Worm (Caenorhabditis elegans) whole organism, late embryonic: ENCODE measurements around the gene AH9.1.

Source experiments
- C38D4.7 ChIP-seq: fragments of 200-800 bp; sonication (Bioruptor generic); optimal IDR thresholded peaks from 2 replicates; lab custom pipeline; 2018; ENCODE audit warnings: mild to moderate bottlenecking, missing genetic modification characterization, moderate library complexity, missing compliant biosample characterization
- F13H6.1 ChIP-seq: sonication (generic microtip); optimal IDR thresholded peaks from 2 replicates; lab custom pipeline; 2016; ENCODE audit warnings: missing genetic modification characterization, missing compliant biosample characterization
- K02D7.2 ChIP-seq: sonication (generic microtip); optimal IDR thresholded peaks from 2 replicates; lab custom pipeline; 2017; ENCODE audit warnings: mild to moderate bottlenecking, missing genetic modification characterization, missing compliant biosample characterization
- T23F11.4 ChIP-seq: fragments of 200-800 bp; sonication (Bioruptor generic); optimal IDR thresholded peaks from 2 replicates; lab custom pipeline; 2018; ENCODE audit warnings: mild to moderate bottlenecking, missing genetic modification characterization, missing compliant biosample characterization
- Y22D7AL.16 ChIP-seq: sonication (generic microtip); optimal IDR thresholded peaks from 2 replicates; lab custom pipeline; 2016; ENCODE audit warnings: missing genetic modification characterization, missing compliant biosample characterization
- ahr-1 ChIP-seq: sonication (generic microtip); optimal IDR thresholded peaks from 2 replicates; lab custom pipeline; 2016; ENCODE audit warnings: missing genetic modification characterization, missing compliant biosample characterization
- ama-1 ChIP-seq: fragments of 150-350 bp; optimal IDR thresholded peaks from 2 replicates; lab custom pipeline; 2014
- ceh-14 ChIP-seq: sonication (generic microtip); optimal IDR thresholded peaks from 2 replicates; lab custom pipeline; 2016; ENCODE audit warnings: missing genotype, missing genetic modification characterization, missing compliant biosample characterization
- ceh-19 ChIP-seq: fragments of 200-800 bp; sonication (Bioruptor generic); optimal IDR thresholded peaks from 2 replicates; lab custom pipeline; 2018; ENCODE audit warnings: mild to moderate bottlenecking, missing genetic modification characterization, missing compliant biosample characterization
- ceh-2 ChIP-seq: sonication (generic microtip); optimal IDR thresholded peaks from 2 replicates; lab custom pipeline; 2016; ENCODE audit warnings: missing genotype, missing genetic modification characterization, missing compliant biosample characterization
- ceh-22 ChIP-seq: sonication (generic microtip); optimal IDR thresholded peaks from 2 replicates; lab custom pipeline; 2017; ENCODE audit warnings: missing biosample characterization, missing genetic modification characterization
- ceh-24 ChIP-seq: sonication (generic microtip); optimal IDR thresholded peaks from 2 replicates; lab custom pipeline; 2016; ENCODE audit warnings: mild to moderate bottlenecking, missing genetic modification characterization, missing compliant biosample characterization
- ceh-31 ChIP-seq: sonication (generic microtip); optimal IDR thresholded peaks from 2 replicates; lab custom pipeline; 2016; ENCODE audit warnings: missing genetic modification characterization, missing compliant biosample characterization
- ceh-34 ChIP-seq: sonication (generic microtip); optimal IDR thresholded peaks from 2 replicates; lab custom pipeline; 2016; ENCODE audit warnings: mild to moderate bottlenecking, missing genetic modification characterization, missing compliant biosample characterization
- ceh-45 ChIP-seq: fragments of 200-800 bp; sonication (Bioruptor generic); IDR thresholded peaks from 2 replicates; pipeline ENCODE4 v1.3.6; 2022; ENCODE audit warnings: missing genetic modification reagents, missing genetic modification characterization, missing compliant biosample characterization
- ceh-48 ChIP-seq: sonication (generic microtip); optimal IDR thresholded peaks from 2 replicates; lab custom pipeline; 2016; ENCODE audit warnings: missing genetic modification characterization, inconsistent platforms, missing compliant biosample characterization
- ceh-9 ChIP-seq: sonication (generic microtip); optimal IDR thresholded peaks from 2 replicates; lab custom pipeline; 2016; ENCODE audit warnings: mild to moderate bottlenecking, missing genetic modification characterization, inconsistent platforms, missing compliant biosample characterization
- che-1 ChIP-seq: sonication (generic microtip); optimal IDR thresholded peaks from 2 replicates; lab custom pipeline; 2016; ENCODE audit warnings: mild to moderate bottlenecking, missing genetic modification characterization, missing compliant biosample characterization
- elt-2 ChIP-seq: sonication (generic microtip); optimal IDR thresholded peaks from 2 replicates; lab custom pipeline; 2016; ENCODE audit warnings: missing genetic modification reagents, missing genetic modification characterization, missing compliant biosample characterization
- fkh-10 ChIP-seq: fragments of 150-350 bp; optimal IDR thresholded peaks from 2 replicates; lab custom pipeline; 2014; ENCODE audit warnings: missing biosample characterization, missing genetic modification reagents, missing genetic modification characterization
- fkh-6 ChIP-seq: sonication (generic microtip); optimal IDR thresholded peaks from 2 replicates; lab custom pipeline; 2016; ENCODE audit warnings: missing genetic modification characterization, missing compliant biosample characterization
- gmeb-2 ChIP-seq: sonication (generic microtip); optimal IDR thresholded peaks from 2 replicates; lab custom pipeline; 2016; ENCODE audit warnings: missing genetic modification characterization, inconsistent platforms, missing compliant biosample characterization
- hlh-13 ChIP-seq: fragments of 200-800 bp; sonication (Bioruptor generic); optimal IDR thresholded peaks from 2 replicates; lab custom pipeline; 2018; ENCODE audit warnings: mild to moderate bottlenecking, missing genetic modification characterization, missing compliant biosample characterization
- hlh-15 ChIP-seq: sonication (generic microtip); optimal IDR thresholded peaks from 2 replicates; lab custom pipeline; 2016; ENCODE audit warnings: missing genetic modification characterization, missing compliant biosample characterization
- hlh-30 ChIP-seq: sonication (generic microtip); optimal IDR thresholded peaks from 2 replicates; lab custom pipeline; 2017; ENCODE audit warnings: antibody characterized with exemption, missing genetic modification characterization, missing compliant biosample characterization; ENCODE audit not compliant: insufficient read depth
- lin-11 ChIP-seq: fragments of 200-800 bp; sonication (Bioruptor generic); optimal IDR thresholded peaks from 2 replicates; lab custom pipeline; 2018; ENCODE audit warnings: mild to moderate bottlenecking, missing genetic modification characterization, missing compliant biosample characterization
- nfya-1 ChIP-seq: sonication (generic microtip); optimal IDR thresholded peaks from 2 replicates; lab custom pipeline; 2017; ENCODE audit warnings: missing genetic modification characterization, mild to moderate bottlenecking, missing compliant biosample characterization, antibody characterized with exemption, moderate library complexity
- nhr-11 ChIP-seq: fragments of 150-350 bp; optimal IDR thresholded peaks from 2 replicates; lab custom pipeline; 2014; ENCODE audit warnings: missing biosample characterization, missing genetic modification characterization
- nhr-232 ChIP-seq: sonication (generic microtip); optimal IDR thresholded peaks from 2 replicates; lab custom pipeline; 2016; ENCODE audit warnings: missing genetic modification characterization, missing compliant biosample characterization
- npax-4 ChIP-seq: sonication (generic microtip); optimal IDR thresholded peaks from 2 replicates; lab custom pipeline; 2016; ENCODE audit warnings: missing genetic modification characterization, missing compliant biosample characterization
- odd-2 ChIP-seq: sonication (generic microtip); optimal IDR thresholded peaks from 2 replicates; lab custom pipeline; 2017; ENCODE audit warnings: antibody characterized with exemption, mild to moderate bottlenecking, missing genetic modification characterization, missing compliant biosample characterization
- pat-9 ChIP-seq: fragments of 200-800 bp; sonication (Bioruptor generic); optimal IDR thresholded peaks from 2 replicates; lab custom pipeline; 2018; ENCODE audit warnings: mild to moderate bottlenecking, missing genetic modification characterization, moderate library complexity, missing compliant biosample characterization
- pax-1 ChIP-seq: fragments of 150-350 bp; optimal IDR thresholded peaks from 2 replicates; lab custom pipeline; 2014; ENCODE audit warnings: missing biosample characterization, missing genetic modification characterization
- pha-2 ChIP-seq: sonication (generic microtip); optimal IDR thresholded peaks from 2 replicates; lab custom pipeline; 2017; ENCODE audit warnings: mild to moderate bottlenecking, missing genetic modification characterization, missing compliant biosample characterization
- pha-4 ChIP-seq: fragments of 150-350 bp; optimal IDR thresholded peaks from 2 replicates; lab custom pipeline; 2018; ENCODE audit warnings: missing biosample characterization, missing genetic modification reagents, missing genetic modification characterization
- ref-2 ChIP-seq: sonication (generic microtip); optimal IDR thresholded peaks from 2 replicates; lab custom pipeline; 2016; ENCODE audit warnings: missing genetic modification characterization, missing compliant biosample characterization
- rnt-1 ChIP-seq: sonication (generic microtip); optimal IDR thresholded peaks from 2 replicates; lab custom pipeline; 2016; ENCODE audit warnings: missing genetic modification characterization, missing compliant biosample characterization
- sdc-2 ChIP-seq: sonication (generic microtip); optimal IDR thresholded peaks from 2 replicates; lab custom pipeline; 2016; ENCODE audit warnings: missing genotype, missing genetic modification characterization, missing compliant biosample characterization
- syd-9 ChIP-seq: sonication (generic microtip); optimal IDR thresholded peaks from 2 replicates; lab custom pipeline; 2016; ENCODE audit warnings: mild to moderate bottlenecking, missing genetic modification characterization, moderate library complexity, missing compliant biosample characterization
- tbx-2 ChIP-seq: sonication (generic microtip); optimal IDR thresholded peaks from 2 replicates; lab custom pipeline; 2016; ENCODE audit warnings: missing genetic modification characterization, missing compliant biosample characterization
- tbx-7 ChIP-seq: sonication (generic microtip); optimal IDR thresholded peaks from 2 replicates; lab custom pipeline; 2016; ENCODE audit warnings: missing genotype, missing genetic modification characterization, missing compliant biosample characterization
- unc-42 ChIP-seq: sonication (generic microtip); optimal IDR thresholded peaks from 2 replicates; lab custom pipeline; 2016; ENCODE audit warnings: missing genotype, missing genetic modification characterization, missing compliant biosample characterization
- unc-55 ChIP-seq: sonication (generic microtip); optimal IDR thresholded peaks from 2 replicates; lab custom pipeline; 2017; ENCODE audit warnings: missing biosample characterization, missing genetic modification reagents, missing genetic modification characterization
- zip-5 ChIP-seq: sonication (generic microtip); optimal IDR thresholded peaks from 2 replicates; lab custom pipeline; 2016; ENCODE audit warnings: missing genetic modification characterization, missing compliant biosample characterization

AH9.1 gene

ce11 chrX:2262420-2262819, 15.6 kb upstream of the AH9.1 start:
- TF ChIP-seq ref-2 (tag; lab: Kevin White, UChicago) = no peak
- no peak for TF ChIP-seq nfya-1 (tag; lab: Kevin White, UChicago)
- TF ChIP-seq T23F11.4 = no peak
- no peak for TF ChIP-seq Y22D7AL.16 (tag; lab: Kevin White, UChicago)
- no peak for TF ChIP-seq pha-4 (tag; lab: Kevin White, UChicago)
- TF ChIP-seq syd-9 (tag; lab: Kevin White, UChicago) = no peak
- no peak for TF ChIP-seq F13H6.1 (tag; lab: Kevin White, UChicago)
- TF ChIP-seq hlh-13 (GFP tag; lab: Kevin White, UChicago) = no peak
- no peak for TF ChIP-seq odd-2
- TF ChIP-seq ceh-14 (tag; lab: Kevin White, UChicago) = no peak
- no peak for TF ChIP-seq tbx-7 (tag; lab: Kevin White, UChicago)
- no peak for TF ChIP-seq K02D7.2

ce11 chrX:2261003-2261402, 14.2 kb upstream of the AH9.1 start, which contains the start of gene AH9.3:
Gene AH9.3 (minus strand): TSS chrX:2261103.
- TF ChIP-seq sdc-2 (tag; lab: Kevin White, UChicago) (no peak), fkh-10 (GFP tag; lab: Kevin White, UChicago) (no peak), ceh-22 (tag; lab: Kevin White, UChicago) (no peak), ref-2 (tag; lab: Kevin White, UChicago) (no peak), ceh-19 (no peak), nhr-11 (tag; lab: Kevin White, UChicago) (no peak), hlh-15 (tag; lab: Kevin White, UChicago) (no peak), ceh-48 (peak; percentile 32)

- no peak for TF ChIP-seq C38D4.7 (GFP tag; lab: Kevin White, UChicago)
- no peak for TF ChIP-seq ceh-24
- TF ChIP-seq elt-2 (tag; lab: Kevin White, UChicago) = peak; percentile 4
- no peak for TF ChIP-seq pax-1 (tag; lab: Kevin White, UChicago)
- no peak for TF ChIP-seq ceh-2 (tag; lab: Kevin White, UChicago)
These were observed 11.6 kb upstream of the AH9.1 start for ce11 chrX:2258404-2258803.

ce11 chrX:2258001-2258400, 11.2 kb upstream of the AH9.1 start, which contains the start of gene crn-4:
Gene crn-4 (minus strand): TSS chrX:2258101.
- TF ChIP-seq tbx-7 (tag; lab: Kevin White, UChicago) (no peak), ceh-9 (tag; lab: Kevin White, UChicago) (no peak), nhr-232 (tag; lab: Kevin White, UChicago) (no peak), rnt-1 (no peak), ceh-45 (no peak), ahr-1 (no peak), ceh-2 (tag; lab: Kevin White, UChicago) (no peak), ref-2 (tag; lab: Kevin White, UChicago) (no peak), ceh-31 (tag; lab: Kevin White, UChicago) (no peak), odd-2 (no peak), sdc-2 (tag; lab: Kevin White, UChicago) (no peak), hlh-30 (tag; lab: Kevin White, UChicago) (no peak), ama-1 (lab: Kevin White, UChicago) (no peak), pat-9 (tag; lab: Kevin White, UChicago) (no peak), T23F11.4 (no peak)

- no peak for TF ChIP-seq C38D4.7 (GFP tag; lab: Kevin White, UChicago)
- peak; percentile 24 for TF ChIP-seq K02D7.2
- TF ChIP-seq pha-2 = no peak
- peak; percentile 74 for TF ChIP-seq unc-55
- TF ChIP-seq rnt-1 = peak; percentile 63
- peak; percentile 85 for TF ChIP-seq ceh-34 (tag; lab: Kevin White, UChicago)
- TF ChIP-seq lin-11 (tag; lab: Kevin White, UChicago) = no peak
- no peak for TF ChIP-seq che-1 (tag; lab: Kevin White, UChicago)
- TF ChIP-seq T23F11.4 = no peak
- TF ChIP-seq npax-4 (tag; lab: Kevin White, UChicago) = no peak
- no peak for TF ChIP-seq zip-5 (tag; lab: Kevin White, UChicago)
- TF ChIP-seq ahr-1 = no peak
- TF ChIP-seq ceh-9 (tag; lab: Kevin White, UChicago) = no peak
- TF ChIP-seq fkh-6 (tag; lab: Kevin White, UChicago) = peak; percentile 34
- peak; percentile 84 for TF ChIP-seq unc-42
- no peak for TF ChIP-seq nhr-232 (tag; lab: Kevin White, UChicago)
- peak; percentile 23 for TF ChIP-seq ceh-22 (tag; lab: Kevin White, UChicago)
- no peak for TF ChIP-seq odd-2
- TF ChIP-seq gmeb-2 (tag; lab: Kevin White, UChicago) = no peak
- peak; percentile 85 for TF ChIP-seq tbx-2 (tag; lab: Kevin White, UChicago)
- TF ChIP-seq pax-1 (tag; lab: Kevin White, UChicago) = peak; percentile 76
These were observed 4.1 kb downstream of the AH9.1 start, which contains the start of gene rpl-11.2 for ce11 chrX:2242568-2243185. Gene rpl-11.2 (minus strand): TSS chrX:2242618.
